Fruit fly (Drosophila melanogaster) whole organism, wandering third instar larva: ENCODE data around the gene CG12506.

Experiments used
- Dfd ChIP-seq: fragments of >200 bp; optimal IDR thresholded peaks from 2 replicates; lab custom pipeline; 2017; ENCODE audit warnings: missing biosample characterization, missing genetic modification characterization
- Hr83 ChIP-seq: fragments of 200-300 bp; sonication (Bioruptor generic); optimal IDR thresholded peaks from 2 replicates; lab custom pipeline; 2016; ENCODE audit warnings: missing biosample characterization, mild to moderate bottlenecking, missing genetic modification characterization, moderate library complexity; ENCODE audit not compliant: poor library complexity, severe bottlenecking
- Myc ChIP-seq: fragments of >200 bp; optimal IDR thresholded peaks from 2 replicates; lab custom pipeline; 2017
- dsf ChIP-seq: sonication (Bioruptor generic); optimal IDR thresholded peaks from 2 replicates; lab custom pipeline; 2016; ENCODE audit warnings: missing biosample characterization, missing genetic modification characterization, borderline replicate concordance
- psq ChIP-seq: fragments of 200-800 bp; sonication (Bioruptor generic); optimal IDR thresholded peaks from 3 replicates; lab custom pipeline; 2017; ENCODE audit warnings: missing biosample characterization, mild to moderate bottlenecking, missing genetic modification characterization, moderate library complexity
- usp ChIP-seq: fragments of >200 bp; optimal IDR thresholded peaks from 2 replicates; lab custom pipeline; 2017; ENCODE audit warnings: missing biosample characterization, missing genetic modification characterization

dm6 chr2L:817850-818249 is 44.5 kb downstream of the CG12506 start, which contains the start of gene CG15880:
- TF ChIP-seq dsf (no peak), Hr83 (GFP tag; lab: Kevin White, UChicago) (no peak), usp (no peak), Dfd (no peak), Myc (lab: Kevin White, UChicago) (no peak), psq (GFP tag; lab: Kevin White, UChicago) (no peak)
